Worm (Caenorhabditis elegans): ENCODE data around the gene srz-105.

- TF ChIP-seq fkh-10 (GFP tag; optimal IDR thresholded peaks at IDR 0.05): no peak
- no peak for TF ChIP-seq ceh-34 (tag; optimal IDR thresholded peaks at IDR 0.05)
- no peak for TF ChIP-seq lin-11 (tag; optimal IDR thresholded peaks at IDR 0.05)
- TF ChIP-seq ets-4 (tag; optimal IDR thresholded peaks at IDR 0.05): no peak
Observed at ce11 chrIV:16298851-16299250, 25.8 kb upstream of the srz-105 start, which contains the start of gene srz-72.
